Worm (Caenorhabditis elegans) whole organism, early embryonic: ENCODE data around the gene F26C11.1.

Experiments used
- F13C5.2 ChIP-seq: sonication (generic microtip); optimal IDR thresholded peaks from 2 replicates; lab custom pipeline; 2017; ENCODE audit warnings: mild to moderate bottlenecking, missing genetic modification characterization, inconsistent platforms, missing compliant biosample characterization
- ama-1 ChIP-seq: fragments of 150-350 bp; optimal IDR thresholded peaks from 2 replicates; lab custom pipeline; 2014
- ceh-13 ChIP-seq: fragments of 200-800 bp; sonication (Bioruptor generic); optimal IDR thresholded peaks from 2 replicates; lab custom pipeline; 2018; ENCODE audit warnings: mild to moderate bottlenecking, missing genetic modification characterization, missing compliant biosample characterization
- hnd-1 ChIP-seq: sonication (generic microtip); optimal IDR thresholded peaks from 2 replicates; lab custom pipeline; 2016; ENCODE audit warnings: missing genetic modification characterization, missing compliant biosample characterization
- scrt-1 ChIP-seq: fragments of 200-800 bp; sonication (Bioruptor generic); IDR thresholded peaks from 2 replicates; pipeline ENCODE4 v1.3.6; 2022; ENCODE audit warnings: missing genetic modification characterization, missing compliant biosample characterization
- tbx-11 ChIP-seq: fragments of 200-800 bp; sonication (Bioruptor generic); IDR thresholded peaks from 2 replicates; pipeline ENCODE4 v1.3.6; 2022; ENCODE audit warnings: missing genetic modification characterization, missing compliant biosample characterization
- tbx-37 ChIP-seq: fragments of 200-800 bp; sonication (Bioruptor generic); conservative IDR thresholded peaks from 2 replicates; pipeline ENCODE4 v1.3.6; 2022; ENCODE audit warnings: missing genetic modification reagents, missing genetic modification characterization, missing compliant biosample characterization
- tra-4 ChIP-seq: sonication (generic microtip); optimal IDR thresholded peaks from 2 replicates; lab custom pipeline; 2017; ENCODE audit warnings: missing genetic modification characterization, missing compliant biosample characterization

DNA sequence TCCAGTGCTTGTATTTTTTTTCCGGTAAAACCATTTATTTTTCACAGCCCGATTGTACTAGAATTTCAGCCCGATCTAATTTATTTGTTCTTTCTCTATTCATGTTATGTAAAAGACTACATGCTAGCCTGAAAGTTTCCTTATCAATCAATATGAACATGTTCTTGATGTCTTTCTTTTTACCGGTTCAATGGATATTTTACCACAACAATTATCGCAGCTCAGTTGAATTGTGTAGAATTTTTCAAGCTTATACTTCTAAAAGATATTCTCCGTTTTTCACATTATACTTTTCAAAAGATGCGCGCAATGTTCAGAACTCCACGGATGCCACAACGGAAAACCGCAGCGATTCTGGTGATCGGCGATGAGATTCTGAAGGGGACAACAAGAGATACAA lies 49.3 kb downstream of the F26C11.1 start, which contains the start of gene flad-1:
- TF ChIP-seq hnd-1 (tag; lab: Kevin White, UChicago) (no peak), ama-1 (lab: Kevin White, UChicago) (no peak), scrt-1 (GFP tag; lab: Robert Waterston, UW) (no peak), tra-4 (tag; lab: Kevin White, UChicago) (no peak), F13C5.2 (tag; lab: Kevin White, UChicago) (no peak), tbx-37 (no peak), ceh-13 (no peak), tbx-11 (no peak)
